Fruit fly (Drosophila melanogaster) whole organism: ENCODE measurements around the gene CG34461.

Experiments
- psq ChIP-seq: fragments of >200 bp; optimal IDR thresholded peaks from 2 replicates; lab custom pipeline; 2017
- usp ChIP-seq: fragments of >200 bp; optimal IDR thresholded peaks from 2 replicates; lab custom pipeline; 2017; ENCODE audit warnings: missing biosample characterization, missing genetic modification characterization, mixed read lengths

DNA sequence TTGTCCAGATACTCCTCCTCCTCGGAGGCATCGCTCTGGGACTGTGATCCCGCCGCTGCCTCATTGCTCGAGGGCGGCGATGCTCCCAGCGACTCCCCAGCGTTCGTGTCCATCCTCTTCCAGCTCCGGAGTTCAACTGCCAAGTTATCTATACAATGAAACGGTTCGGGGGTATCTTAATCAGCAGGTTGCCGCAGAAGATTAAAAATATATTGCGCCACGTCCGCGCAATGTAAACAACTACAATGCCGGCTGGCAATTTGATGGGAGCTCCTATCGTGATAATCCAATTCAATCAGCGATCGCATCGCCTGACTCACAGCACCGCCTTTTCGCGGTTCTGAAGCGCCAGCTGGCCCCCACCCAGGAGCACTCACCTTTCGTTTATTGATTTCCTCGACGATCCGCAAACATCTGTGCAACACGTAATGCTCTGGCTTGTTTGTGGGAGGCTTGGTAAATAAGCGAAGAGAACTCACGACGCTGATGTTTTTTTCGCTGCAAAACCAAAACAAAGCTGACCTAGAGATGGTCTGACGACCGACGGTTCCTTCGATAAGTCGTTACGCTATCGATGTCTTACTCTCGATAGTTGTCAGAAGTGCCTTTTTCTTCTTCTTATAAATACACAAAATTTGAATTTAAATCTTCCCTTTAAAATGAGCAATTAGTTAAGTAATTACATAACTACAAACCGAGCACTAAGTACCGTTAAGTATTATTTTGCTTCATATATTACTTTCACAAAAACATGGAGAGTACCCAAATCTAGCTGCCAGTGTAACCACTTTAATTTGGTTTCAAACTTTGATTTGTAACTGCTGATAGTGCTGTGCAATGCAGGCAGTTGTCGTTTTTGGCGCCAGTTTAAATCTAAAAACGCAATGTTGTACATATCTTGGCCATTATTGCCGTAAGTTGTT, 36.1 kb upstream of the CG34461 start, which contains the start of gene cert:
- TF ChIP-seq psq (lab: Kevin White, UChicago) = no peak
- no peak for TF ChIP-seq usp (GFP tag; lab: Kevin White, UChicago)
